Fruit fly (Drosophila melanogaster) whole organism, prepupa: ENCODE data around the gene Tsp86D.

ENCODE experiments used
- Blimp-1 ChIP-seq: fragments of 200-800 bp; sonication (Bioruptor generic); optimal IDR thresholded peaks from 3 replicates; lab custom pipeline; 2017; ENCODE audit warnings: missing biosample characterization, missing genetic modification characterization, mild to moderate bottlenecking, moderate library complexity, missing genetic modification reagents
- CG11294 ChIP-seq: fragments of 200-800 bp; sonication (Bioruptor generic); IDR thresholded peaks from 2 replicates; pipeline ENCODE4 v1.3.6; 2022; ENCODE audit warnings: missing biosample characterization, missing genetic modification characterization
- CG11902 ChIP-seq: fragments of 200-800 bp; sonication (Bioruptor generic); optimal IDR thresholded peaks from 3 replicates; lab custom pipeline; 2016; ENCODE audit warnings: missing biosample characterization, missing genetic modification characterization
- CG15336 ChIP-seq: fragments of 200-800 bp; sonication (Bioruptor generic); IDR thresholded peaks from 2 replicates; pipeline ENCODE4 v1.3.6; 2022; ENCODE audit warnings: missing biosample characterization, missing genetic modification characterization
- CG1621 ChIP-seq: fragments of 200-800 bp; sonication (Bioruptor generic); optimal IDR thresholded peaks from 3 replicates; lab custom pipeline; 2018; ENCODE audit warnings: missing biosample characterization, mild to moderate bottlenecking, missing genetic modification characterization
- CG16779 ChIP-seq: fragments of 200-800 bp; sonication (Bioruptor generic); optimal IDR thresholded peaks from 3 replicates; lab custom pipeline; 2017; ENCODE audit warnings: missing biosample characterization, mild to moderate bottlenecking, missing genetic modification characterization
- CG3032 ChIP-seq: fragments of 200-800 bp; optimal IDR thresholded peaks from 2 replicates; lab custom pipeline; 2019; ENCODE audit warnings: missing biosample characterization, mild to moderate bottlenecking, missing genetic modification characterization, moderate library complexity
- CG31627 ChIP-seq: fragments of 200-800 bp; sonication (Bioruptor generic); optimal IDR thresholded peaks from 3 replicates; lab custom pipeline; 2016; ENCODE audit warnings: missing biosample characterization, missing genetic modification characterization
- CG32006 ChIP-seq: fragments of 200-800 bp; sonication (Bioruptor generic); optimal IDR thresholded peaks from 3 replicates; lab custom pipeline; 2017; ENCODE audit warnings: missing biosample characterization, mild to moderate bottlenecking, missing genetic modification characterization
- CG3919 ChIP-seq: fragments of 200-800 bp; sonication (Bioruptor generic); optimal IDR thresholded peaks from 3 replicates; lab custom pipeline; 2016; ENCODE audit warnings: missing biosample characterization, missing genetic modification characterization
- CG4318 ChIP-seq: fragments of 200-800 bp; sonication (Bioruptor generic); optimal IDR thresholded peaks from 3 replicates; lab custom pipeline; 2017; ENCODE audit warnings: missing biosample characterization, mild to moderate bottlenecking, missing genetic modification characterization
- CG6276 ChIP-seq: fragments of 200-800 bp; sonication (Bioruptor generic); optimal IDR thresholded peaks from 2 replicates; lab custom pipeline; 2017; ENCODE audit warnings: missing biosample characterization, mild to moderate bottlenecking, missing genetic modification characterization
- CG6808 ChIP-seq: fragments of 200-800 bp; sonication (Bioruptor generic); optimal IDR thresholded peaks from 3 replicates; lab custom pipeline; 2017; ENCODE audit warnings: missing biosample characterization, missing genetic modification characterization, mild to moderate bottlenecking, moderate library complexity, missing genetic modification reagents
- CG8119 ChIP-seq: fragments of 200-800 bp; sonication (Bioruptor generic); IDR thresholded peaks from 3 replicates; pipeline ENCODE4 v1.3.6; 2022; ENCODE audit warnings: missing biosample characterization, missing genetic modification characterization
- CG8632 ChIP-seq: fragments of 200-800 bp; sonication (Bioruptor generic); optimal IDR thresholded peaks from 3 replicates; lab custom pipeline; 2016; ENCODE audit warnings: missing biosample characterization, missing genetic modification characterization
- Eip75B ChIP-seq: fragments of 200-800 bp; sonication (Bioruptor generic); optimal IDR thresholded peaks from 3 replicates; lab custom pipeline; 2016; ENCODE audit warnings: missing biosample characterization, missing genetic modification characterization
- Eip78C ChIP-seq: fragments of 200-800 bp; sonication (Bioruptor generic); peaks from one replicate; lab custom pipeline; 2016; ENCODE audit warnings: missing biosample characterization, missing genetic modification characterization
- Eip93F ChIP-seq: fragments of 200-800 bp; sonication (Bioruptor generic); optimal IDR thresholded peaks from 2 replicates; lab custom pipeline; 2016; ENCODE audit warnings: missing biosample characterization, mild to moderate bottlenecking, missing genetic modification characterization
- Ets21C ChIP-seq: fragments of 200-800 bp; sonication (Bioruptor generic); optimal IDR thresholded peaks from 3 replicates; lab custom pipeline; 2016; ENCODE audit warnings: missing biosample characterization, missing genetic modification characterization
- Ets96B ChIP-seq: fragments of 200-800 bp; optimal IDR thresholded peaks from 2 replicates; lab custom pipeline; 2019; ENCODE audit warnings: missing biosample characterization, mild to moderate bottlenecking, missing genetic modification characterization, moderate library complexity
- Gug ChIP-seq: fragments of 200-800 bp; sonication (Bioruptor generic); IDR thresholded peaks from 2 replicates; pipeline ENCODE4 v1.3.6; 2022; ENCODE audit warnings: missing biosample characterization, missing genetic modification characterization
- Hr4 ChIP-seq: fragments of 200-800 bp; sonication (Bioruptor generic); optimal IDR thresholded peaks from 3 replicates; lab custom pipeline; 2016; ENCODE audit warnings: missing biosample characterization, missing genetic modification characterization
- Met ChIP-seq: fragments of 200-800 bp; sonication (Bioruptor generic); optimal IDR thresholded peaks from 3 replicates; lab custom pipeline; 2016; ENCODE audit warnings: missing biosample characterization, missing genetic modification characterization
- Smox ChIP-seq: fragments of 200-800 bp; sonication (Bioruptor generic); optimal IDR thresholded peaks from 3 replicates; lab custom pipeline; 2016; ENCODE audit warnings: missing biosample characterization, missing genetic modification characterization
- Sox102F ChIP-seq: fragments of 200-800 bp; sonication (Bioruptor generic); optimal IDR thresholded peaks from 2 replicates; lab custom pipeline; 2016; ENCODE audit warnings: missing biosample characterization, mild to moderate bottlenecking, missing genetic modification characterization
- Sox14 ChIP-seq: fragments of 200-800 bp; sonication (Bioruptor generic); optimal IDR thresholded peaks from 3 replicates; lab custom pipeline; 2016; ENCODE audit warnings: missing biosample characterization, missing genetic modification characterization
- Sox15 ChIP-seq: fragments of 200-800 bp; sonication (Bioruptor generic); optimal IDR thresholded peaks from 3 replicates; lab custom pipeline; 2016; ENCODE audit warnings: missing biosample characterization, missing genetic modification characterization
- achi ChIP-seq: fragments of 200-800 bp; sonication (Bioruptor generic); optimal IDR thresholded peaks from 3 replicates; lab custom pipeline; 2016; ENCODE audit warnings: missing biosample characterization, missing genetic modification characterization
- acj6 ChIP-seq: fragments of 200-800 bp; sonication (Bioruptor generic); optimal IDR thresholded peaks from 3 replicates; lab custom pipeline; 2016; ENCODE audit warnings: missing biosample characterization, missing genetic modification characterization
- dsx ChIP-seq: fragments of 200-800 bp; optimal IDR thresholded peaks from 3 replicates; lab custom pipeline; 2019; ENCODE audit warnings: missing biosample characterization, mild to moderate bottlenecking, missing genetic modification characterization, moderate library complexity; ENCODE audit not compliant: poor library complexity, severe bottlenecking
- esn ChIP-seq: fragments of 200-800 bp; sonication (Bioruptor generic); optimal IDR thresholded peaks from 2 replicates; lab custom pipeline; 2016; ENCODE audit warnings: missing biosample characterization, mild to moderate bottlenecking, missing genetic modification characterization, moderate library complexity
- fd59A ChIP-seq: fragments of 200-800 bp; sonication (Bioruptor generic); optimal IDR thresholded peaks from 2 replicates; lab custom pipeline; 2017; ENCODE audit warnings: missing biosample characterization, mild to moderate bottlenecking, missing genetic modification characterization, missing genetic modification reagents
- fkh ChIP-seq: fragments of 200-800 bp; sonication (Bioruptor generic); optimal IDR thresholded peaks from 3 replicates; lab custom pipeline; 2017; ENCODE audit warnings: missing biosample characterization, mild to moderate bottlenecking, missing genetic modification characterization, moderate library complexity
- lz ChIP-seq: fragments of 200-800 bp; sonication (Bioruptor generic); optimal IDR thresholded peaks from 3 replicates; lab custom pipeline; 2016; ENCODE audit warnings: missing biosample characterization, missing genetic modification characterization
- net ChIP-seq: fragments of 200-800 bp; sonication (Bioruptor generic); optimal IDR thresholded peaks from 3 replicates; lab custom pipeline; 2016; ENCODE audit warnings: missing biosample characterization, missing genetic modification characterization
- pdm3 ChIP-seq: fragments of 200-800 bp; sonication (Bioruptor generic); optimal IDR thresholded peaks from 3 replicates; lab custom pipeline; 2016; ENCODE audit warnings: missing biosample characterization, missing genetic modification characterization
- salr ChIP-seq, 2 experiments: fragments of 200-800 bp; sonication (Bioruptor generic); optimal IDR thresholded peaks; 3 replicates each; lab custom pipeline; 2016 to 2018; ENCODE audit warnings: missing biosample characterization in 2 of 2, missing genetic modification characterization in 2 of 2, mild to moderate bottlenecking in 1 of 2
- svp ChIP-seq: fragments of 200-800 bp; sonication (Bioruptor generic); peaks from one replicate; lab custom pipeline; 2016; ENCODE audit warnings: missing biosample characterization, missing genetic modification characterization

The Tsp86D gene

DNA sequence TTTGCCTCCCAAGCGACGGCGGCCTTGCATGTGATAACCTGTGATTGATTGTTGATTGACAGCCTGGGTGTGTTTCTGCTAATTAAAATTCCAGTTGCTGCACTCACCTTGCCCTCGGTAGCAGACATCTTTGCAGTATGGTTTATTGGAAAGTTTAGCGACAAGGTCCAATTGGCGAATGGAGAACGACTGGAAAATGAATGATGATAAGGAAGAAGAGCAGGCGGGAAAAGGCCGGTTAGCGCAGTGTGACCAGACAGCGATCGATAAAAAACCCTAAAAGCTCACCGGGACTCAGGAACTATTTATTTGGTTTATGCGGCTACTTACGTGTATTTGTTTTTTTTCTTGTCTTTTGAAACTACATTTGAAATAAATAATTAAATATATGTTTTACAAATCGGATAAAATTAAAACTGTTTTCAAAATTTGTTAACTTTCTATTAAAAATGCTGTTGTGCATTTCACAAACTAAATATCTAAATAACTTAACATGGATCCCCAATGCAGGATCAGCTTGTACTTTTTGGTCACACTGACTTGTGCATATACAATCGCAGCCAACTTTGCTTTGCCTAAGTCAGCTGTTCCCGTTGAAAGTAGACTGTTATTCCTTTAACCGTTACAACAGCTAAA is 3.8 kb downstream of the Tsp86D start, which contains the start of gene Fdh (continued):
- TF ChIP-seq CG16779 (tag; lab: Kevin White, UChicago): peak; percentile 31
- peak; percentile 48 for TF ChIP-seq CG3919 (GFP tag; lab: Kevin White, UChicago)
- no peak for TF ChIP-seq Sox15 (GFP tag; lab: Kevin White, UChicago)
- TF ChIP-seq esn (GFP tag; lab: Kevin White, UChicago): peak; percentile 70
- TF ChIP-seq Ets96B (tag; lab: Kevin White, UChicago): peak; percentile 36
- no peak for TF ChIP-seq Sox102F
- no peak for TF ChIP-seq CG11902 (GFP tag; lab: Kevin White, UChicago)
- TF ChIP-seq CG8632: peak; percentile 22
- TF ChIP-seq dsx (GFP tag; lab: Kevin White, UChicago): peak; percentile 21
- TF ChIP-seq pdm3: no peak
- TF ChIP-seq CG3032 (tag; lab: Kevin White, UChicago): peak; percentile 54
- no peak for TF ChIP-seq CG4318
- peak; percentile 55 for TF ChIP-seq CG32006 (GFP tag; lab: Kevin White, UChicago)
- peak; percentile 44 for TF ChIP-seq Eip93F
- TF ChIP-seq CG15336 (GFP tag; lab: Robert Waterston, UW): peak; percentile 68
- no peak for TF ChIP-seq Blimp-1 (GFP tag; lab: Kevin White, UChicago)
- TF ChIP-seq CG6808 (GFP tag; lab: Kevin White, UChicago): peak; percentile 53
- peak; percentile 43; the same call in 2 of the 3 replicates for TF ChIP-seq CG8119
- no peak for TF ChIP-seq Met (GFP tag; lab: Kevin White, UChicago)
- peak; percentile 51 for TF ChIP-seq achi (GFP tag; lab: Kevin White, UChicago)
- peak; percentile 26 for TF ChIP-seq fd59A (GFP tag; lab: Kevin White, UChicago)
- no peak for TF ChIP-seq Smox (GFP tag; lab: Kevin White, UChicago)
- TF ChIP-seq CG31627 (GFP tag; lab: Kevin White, UChicago): peak; percentile 50
- peak; percentile 79 for TF ChIP-seq svp (GFP tag; lab: Kevin White, UChicago)
- peak; percentile 60 for TF ChIP-seq Eip75B (GFP tag; lab: Kevin White, UChicago)
- TF ChIP-seq salr (GFP tag; optimal IDR thresholded peaks at IDR 0.05; lab: Kevin White, UChicago): no peak
- TF ChIP-seq CG6276 (GFP tag; lab: Kevin White, UChicago): no peak

DNA sequence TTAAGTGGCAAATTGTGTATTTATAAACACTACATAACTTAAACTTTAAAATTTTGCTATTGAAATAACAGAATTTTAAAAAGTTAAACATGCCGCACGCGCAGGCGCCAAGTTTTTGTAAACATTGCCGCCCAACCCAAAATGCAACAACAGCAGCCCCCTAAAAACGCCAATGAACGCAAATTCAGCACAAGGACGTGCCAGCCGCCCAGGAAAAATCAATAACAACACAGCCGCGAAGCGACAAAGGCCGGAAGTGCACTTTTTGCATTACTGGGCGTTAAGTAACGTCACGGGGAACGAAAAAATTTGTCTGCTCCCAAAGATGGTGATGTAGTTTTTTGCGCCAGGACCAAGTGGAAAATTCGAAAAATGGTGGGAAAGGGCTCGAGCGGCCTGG is 4.3 kb downstream of the Tsp86D start, which contains the start of gene CG4596:
Gene CG4596, plus strand, starts transcription at position 219 of the 400 bp plus-strand sequence.
- TF ChIP-seq Ets21C: no peak
- no peak for TF ChIP-seq CG11294 (GFP tag; lab: Robert Waterston, UW)
- TF ChIP-seq Gug (GFP tag; lab: Robert Waterston, UW): no peak
- TF ChIP-seq CG1621: no peak
- no peak for TF ChIP-seq Met (GFP tag; lab: Kevin White, UChicago)
- no peak for TF ChIP-seq fkh (GFP tag; lab: Kevin White, UChicago)
- no peak for TF ChIP-seq pdm3
- TF ChIP-seq net (GFP tag; lab: Kevin White, UChicago): no peak
- TF ChIP-seq Eip78C (GFP tag; lab: Kevin White, UChicago): no peak
- no peak for TF ChIP-seq Eip93F
- no peak for TF ChIP-seq Sox14
- no peak for TF ChIP-seq acj6 (GFP tag; lab: Kevin White, UChicago)
- no peak for TF ChIP-seq lz (GFP tag; lab: Kevin White, UChicago)
- TF ChIP-seq Hr4: no peak
- TF ChIP-seq Ets96B (tag; lab: Kevin White, UChicago): no peak
